Worm (Caenorhabditis elegans) whole organism, mixed stage, embryonic: ENCODE data around the gene K10D11.2.

ENCODE experiments used
- elt-3 ChIP-seq: fragments of 150-350 bp; optimal IDR thresholded peaks from 2 replicates; lab custom pipeline; 2014; ENCODE audit warnings: missing biosample characterization, missing genetic modification characterization
- mab-5 ChIP-seq: fragments of 150-350 bp; optimal IDR thresholded peaks from 2 replicates; lab custom pipeline; 2014; ENCODE audit warnings: missing biosample characterization, missing genetic modification characterization
- sptf-1 ChIP-seq: sonication (generic microtip); optimal IDR thresholded peaks from 2 replicates; lab custom pipeline; 2017; ENCODE audit warnings: mild to moderate bottlenecking, missing genetic modification characterization, moderate library complexity, missing compliant biosample characterization

ce11 chrIV:13013711-13014341 is 35.0 kb downstream of the K10D11.2 start:
- TF ChIP-seq sptf-1 (no peak), mab-5 (tag; lab: Kevin White, UChicago) (no peak), elt-3 (tag; lab: Kevin White, UChicago) (no peak)
